Fruit fly (Drosophila melanogaster) whole organism, wandering third instar larva: ENCODE data around the gene Acsx3.
A peak's percentile ranks its signal among the peaks of the same experiment; 100 is the strongest.

Source experiments
- Abd-B ChIP-seq: fragments of >200 bp; optimal IDR thresholded peaks from 2 replicates; lab custom pipeline; 2017; ENCODE audit warnings: missing biosample characterization, missing genetic modification characterization
- CG32264 ChIP-seq: fragments of 200-800 bp; sonication (Bioruptor generic); optimal IDR thresholded peaks from 2 replicates; lab custom pipeline; 2016; ENCODE audit warnings: missing biosample characterization, missing genetic modification characterization
- CG9705 ChIP-seq: fragments of 200-800 bp; sonication (Bioruptor generic); optimal IDR thresholded peaks from 2 replicates; lab custom pipeline; 2018; ENCODE audit warnings: missing biosample characterization, mild to moderate bottlenecking, missing genetic modification characterization
- CrebA ChIP-seq: fragments of 200-800 bp; sonication (Bioruptor generic); optimal IDR thresholded peaks from 2 replicates; lab custom pipeline; 2016; ENCODE audit warnings: missing biosample characterization, mild to moderate bottlenecking, missing genetic modification characterization, borderline replicate concordance
- Dfd ChIP-seq: fragments of >200 bp; optimal IDR thresholded peaks from 2 replicates; lab custom pipeline; 2017; ENCODE audit warnings: missing biosample characterization, missing genetic modification characterization
- GATAd ChIP-seq: sonication (Bioruptor generic); optimal IDR thresholded peaks from 2 replicates; lab custom pipeline; 2016; ENCODE audit warnings: missing biosample characterization, missing genetic modification characterization
- HLH106 ChIP-seq: fragments of 200-800 bp; optimal IDR thresholded peaks from 3 replicates; lab custom pipeline; 2019; ENCODE audit warnings: missing biosample characterization, mild to moderate bottlenecking, missing genetic modification characterization, moderate library complexity
- Hr78 ChIP-seq: fragments of >200 bp; optimal IDR thresholded peaks from 2 replicates; lab custom pipeline; 2017; ENCODE audit warnings: missing biosample characterization, missing genetic modification characterization
- Hr83 ChIP-seq: fragments of 200-300 bp; sonication (Bioruptor generic); optimal IDR thresholded peaks from 2 replicates; lab custom pipeline; 2016; ENCODE audit warnings: missing biosample characterization, mild to moderate bottlenecking, missing genetic modification characterization, moderate library complexity; ENCODE audit not compliant: poor library complexity, severe bottlenecking
- Mio ChIP-seq: sonication (Bioruptor generic); optimal IDR thresholded peaks from 2 replicates; lab custom pipeline; 2016; ENCODE audit warnings: missing biosample characterization, missing genetic modification characterization
- Myc ChIP-seq: fragments of >200 bp; optimal IDR thresholded peaks from 2 replicates; lab custom pipeline; 2017
- Rel ChIP-seq, 2 experiments: fragments of 200-800 bp; sonication (Bioruptor generic) in 1 of 2; optimal IDR thresholded peaks; 2 replicates in 1 of 2; 3 replicates in 1 of 2; lab custom pipeline; 2016 to 2019; ENCODE audit warnings: mild to moderate bottlenecking in 2 of 2, missing biosample characterization in 2 of 2, missing genetic modification characterization in 2 of 2, moderate library complexity in 1 of 2
- Sp1 ChIP-seq: fragments of 200-800 bp; sonication (Bioruptor generic); optimal IDR thresholded peaks from 3 replicates; lab custom pipeline; 2019; ENCODE audit warnings: missing biosample characterization, mild to moderate bottlenecking, missing genetic modification characterization, moderate library complexity
- Vsx2 ChIP-seq: fragments of 200-300, 225-300 bp; sonication (Bioruptor generic); optimal IDR thresholded peaks from 2 replicates; lab custom pipeline; 2018; ENCODE audit warnings: missing biosample characterization, missing genetic modification characterization; ENCODE audit not compliant: partially characterized antibody
- br ChIP-seq: fragments of 200-800 bp; sonication (Bioruptor generic); optimal IDR thresholded peaks from 2 replicates; lab custom pipeline; 2016; ENCODE audit warnings: missing biosample characterization, missing genetic modification characterization
- brk ChIP-seq: fragments of 200-800 bp; sonication (Bioruptor generic); optimal IDR thresholded peaks from 2 replicates; lab custom pipeline; 2016; ENCODE audit warnings: missing biosample characterization, mild to moderate bottlenecking, missing genetic modification characterization
- dl ChIP-seq, 2 experiments: fragments of 175-275, 200-275 bp in 1 of 2; fragments of 200-275 bp in 1 of 2; sonication (Bioruptor generic); optimal IDR thresholded peaks; lab custom pipeline; 2018; ENCODE audit warnings: mild to moderate bottlenecking in 2 of 2, missing biosample characterization in 2 of 2, missing genetic modification characterization in 2 of 2, moderate library complexity in 2 of 2; ENCODE audit not compliant: partially characterized antibody in 2 of 2, insufficient read depth in 1 of 2
- dmrt93B ChIP-seq: fragments of 200-800 bp; sonication (Bioruptor generic); optimal IDR thresholded peaks from 2 replicates; lab custom pipeline; 2018; ENCODE audit warnings: missing biosample characterization, mild to moderate bottlenecking, missing genetic modification characterization
- dsf ChIP-seq: sonication (Bioruptor generic); optimal IDR thresholded peaks from 2 replicates; lab custom pipeline; 2016; ENCODE audit warnings: missing biosample characterization, missing genetic modification characterization, borderline replicate concordance
- ey ChIP-seq: fragments of 200-800 bp; sonication (Bioruptor generic); optimal IDR thresholded peaks from 2 replicates; lab custom pipeline; 2016; ENCODE audit warnings: missing biosample characterization, missing genetic modification characterization
- foxo ChIP-seq, 2 experiments: fragments of 200-800 bp; sonication (Bioruptor generic); optimal IDR thresholded peaks; 2 replicates in 1 of 2; 3 replicates in 1 of 2; lab custom pipeline; 2016 to 2017; ENCODE audit warnings: missing biosample characterization in 2 of 2, missing genetic modification characterization in 2 of 2
- h ChIP-seq: fragments of 200-800 bp; sonication (Bioruptor generic); optimal IDR thresholded peaks from 3 replicates; lab custom pipeline; 2016; ENCODE audit warnings: missing biosample characterization, mild to moderate bottlenecking, missing genetic modification characterization
- jim ChIP-seq: fragments of 175-275, 200-325 bp; sonication (Bioruptor generic); optimal IDR thresholded peaks from 2 replicates; lab custom pipeline; 2016; ENCODE audit warnings: missing biosample characterization, mild to moderate bottlenecking, missing genetic modification characterization
- lola ChIP-seq: fragments of >200 bp; optimal IDR thresholded peaks from 2 replicates; lab custom pipeline; 2017; ENCODE audit warnings: missing biosample characterization, missing genetic modification characterization
- pan ChIP-seq: fragments of >200 bp; optimal IDR thresholded peaks from 2 replicates; lab custom pipeline; 2017
- psq ChIP-seq: fragments of 200-800 bp; sonication (Bioruptor generic); optimal IDR thresholded peaks from 3 replicates; lab custom pipeline; 2017; ENCODE audit warnings: missing biosample characterization, mild to moderate bottlenecking, missing genetic modification characterization, moderate library complexity
- rgr ChIP-seq: fragments of 200-800 bp; sonication (Bioruptor generic); optimal IDR thresholded peaks from 3 replicates; lab custom pipeline; 2016; ENCODE audit warnings: missing biosample characterization, mild to moderate bottlenecking, missing genetic modification characterization
- sv ChIP-seq: fragments of 200-800 bp; sonication (Bioruptor generic); optimal IDR thresholded peaks from 3 replicates; lab custom pipeline; 2016; ENCODE audit warnings: missing biosample characterization, missing genetic modification characterization
- tai ChIP-seq: sonication (Bioruptor generic); optimal IDR thresholded peaks from 2 replicates; lab custom pipeline; 2016; ENCODE audit warnings: missing biosample characterization, missing genetic modification characterization
- usp ChIP-seq: fragments of >200 bp; optimal IDR thresholded peaks from 2 replicates; lab custom pipeline; 2017; ENCODE audit warnings: missing biosample characterization, missing genetic modification characterization
- woc ChIP-seq: sonication (Bioruptor generic); optimal IDR thresholded peaks from 2 replicates; lab custom pipeline; 2016; ENCODE audit warnings: missing biosample characterization, mild to moderate bottlenecking, missing genetic modification characterization

Acsx3 gene

dm6 chr3R:19795332-19795731, 14.3 kb downstream of the Acsx3 start:
- TF ChIP-seq Sp1 (GFP tag; lab: Kevin White, UChicago) (no peak), foxo (GFP tag; optimal IDR thresholded peaks at IDR 0.05; lab: Kevin White, UChicago) (no peak), brk (GFP tag; lab: Kevin White, UChicago) (no peak), Hr83 (GFP tag; lab: Kevin White, UChicago) (no peak), woc (GFP tag; lab: Kevin White, UChicago) (no peak), br (no peak)

dm6 chr3R:19796835-19797234, 15.8 kb downstream of the Acsx3 start:
- TF ChIP-seq Mio (GFP tag; lab: Kevin White, UChicago) (no peak), Hr83 (GFP tag; lab: Kevin White, UChicago) (no peak), usp (GFP tag; lab: Kevin White, UChicago) (no peak), dl (GFP tag; optimal IDR thresholded peaks at IDR 0.05; lab: Kevin White, UChicago; ENCODE audit: insufficient read depth in 1 of 2, partially characterized antibody in 2 of 2) (no peak), CG9705 (GFP tag; lab: Kevin White, UChicago) (no peak)

DNA sequence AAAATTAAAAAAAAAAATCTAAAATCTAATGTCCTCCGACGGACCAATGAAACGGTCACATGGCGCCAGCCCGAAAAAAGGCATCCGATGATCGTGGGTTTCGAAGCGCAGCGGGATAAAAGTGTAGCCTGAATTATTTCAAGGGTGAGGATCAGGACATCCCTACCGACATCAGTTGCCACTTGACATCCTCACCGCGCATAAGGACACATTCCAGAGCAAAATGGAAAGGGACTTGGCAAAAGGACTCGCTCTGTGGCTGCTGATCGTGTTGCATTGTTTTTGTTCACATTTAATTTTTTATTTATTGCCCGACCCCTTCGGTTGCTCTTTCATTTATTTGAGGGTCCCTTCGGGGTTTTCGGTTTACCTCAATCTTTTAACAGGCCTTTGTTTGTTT, 18.6 kb downstream of the Acsx3 start:
- TF ChIP-seq Myc (lab: Kevin White, UChicago) (no peak), jim (GFP tag; lab: Kevin White, UChicago) (no peak), dsf (no peak)

DNA sequence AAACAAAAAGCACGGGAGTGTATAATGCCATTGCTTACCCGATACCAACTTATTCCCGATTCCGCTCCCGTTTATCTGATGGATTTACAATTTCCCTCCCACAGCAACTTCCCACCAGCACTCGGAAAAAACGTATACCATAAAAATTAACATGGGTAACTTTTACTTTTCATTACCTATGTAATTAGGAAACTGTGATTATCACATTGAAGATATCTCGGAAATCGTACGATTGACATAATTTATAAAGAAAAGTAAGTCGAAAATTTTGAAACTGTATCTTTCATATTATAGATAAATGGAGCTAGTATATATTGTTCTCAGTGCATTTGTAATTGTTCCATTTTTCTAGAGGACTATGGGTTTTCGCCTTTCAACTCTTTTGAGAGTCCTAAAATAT, 20.7 kb downstream of the Acsx3 start:
- no peak for TF ChIP-seq Hr83 (GFP tag; lab: Kevin White, UChicago)
- TF ChIP-seq br: no peak
- TF ChIP-seq dmrt93B (GFP tag; lab: Kevin White, UChicago): no peak
- TF ChIP-seq rgr (GFP tag; lab: Kevin White, UChicago): no peak
- no peak for TF ChIP-seq lola (GFP tag; lab: Kevin White, UChicago)

DNA sequence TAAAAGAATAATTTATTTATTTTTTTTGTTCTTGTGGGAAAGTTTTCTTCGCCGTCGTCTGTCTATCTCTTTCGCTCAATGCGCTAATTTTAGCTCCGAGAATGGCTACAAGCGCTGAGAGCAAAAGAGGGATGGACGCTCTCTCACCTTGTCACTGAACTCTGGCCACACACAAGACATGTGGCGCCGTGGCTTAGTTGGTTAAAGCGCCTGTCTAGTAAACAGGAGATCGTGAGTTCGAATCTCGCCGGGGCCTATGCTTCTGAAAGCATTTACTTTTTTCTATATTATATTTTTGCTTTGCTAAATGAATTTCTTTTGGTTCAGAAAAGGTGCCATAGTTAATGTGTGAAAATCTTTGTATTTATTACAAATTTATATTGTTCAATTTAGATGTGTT, 21.5 kb downstream of the Acsx3 start:
- TF ChIP-seq dsf (no peak), foxo (GFP tag; optimal IDR thresholded peaks at IDR 0.05; lab: Kevin White, UChicago) (no peak), pan (lab: Kevin White, UChicago) (no peak), Vsx2 (GFP tag; lab: Kevin White, UChicago) (no peak), CrebA (GFP tag; lab: Kevin White, UChicago) (peak; percentile 12), Mio (GFP tag; lab: Kevin White, UChicago) (no peak), jim (GFP tag; lab: Kevin White, UChicago) (no peak)
- TF ChIP-seq, all 38 proteins: peak for 1

DNA sequence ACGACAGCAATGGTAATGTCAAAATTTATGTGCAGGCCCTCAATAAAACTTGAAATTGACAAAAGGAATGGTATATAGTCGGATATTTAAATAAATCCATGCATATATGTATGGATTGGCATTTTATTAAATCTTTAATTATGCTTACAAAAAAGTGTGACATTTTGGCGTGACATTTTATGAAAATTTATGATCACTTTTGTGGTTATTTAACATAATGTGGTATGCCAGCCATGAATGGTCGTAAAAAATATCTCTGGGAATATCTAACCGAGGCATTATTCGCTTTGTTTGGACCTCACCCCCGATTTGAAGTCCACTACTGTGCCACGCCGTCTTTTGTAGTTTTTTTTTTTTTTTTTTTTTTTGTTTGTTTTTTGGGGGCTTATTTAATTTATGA, 22.5 kb downstream of the Acsx3 start:
- TF ChIP-seq CrebA (GFP tag; lab: Kevin White, UChicago) (no peak), ey (GFP tag; lab: Kevin White, UChicago) (no peak), GATAd (no peak), pan (lab: Kevin White, UChicago) (no peak), h (GFP tag; lab: Kevin White, UChicago) (no peak), HLH106 (no peak), jim (GFP tag; lab: Kevin White, UChicago) (no peak), dl (GFP tag; optimal IDR thresholded peaks at IDR 0.05; lab: Kevin White, UChicago; ENCODE audit: insufficient read depth in 1 of 2, partially characterized antibody in 2 of 2) (no peak), Mio (GFP tag; lab: Kevin White, UChicago) (no peak), sv (GFP tag; lab: Kevin White, UChicago) (no peak), Vsx2 (GFP tag; lab: Kevin White, UChicago) (no peak), Hr78 (GFP tag; lab: Kevin White, UChicago) (no peak), Dfd (no peak), usp (GFP tag; lab: Kevin White, UChicago) (no peak), foxo (GFP tag; optimal IDR thresholded peaks at IDR 0.05; lab: Kevin White, UChicago) (no peak), br (no peak)

- TF ChIP-seq Dfd (no peak), h (GFP tag; lab: Kevin White, UChicago) (no peak), jim (GFP tag; lab: Kevin White, UChicago) (no peak), dl (GFP tag; optimal IDR thresholded peaks at IDR 0.05; lab: Kevin White, UChicago; ENCODE audit: insufficient read depth in 1 of 2, partially characterized antibody in 2 of 2) (no peak), CG32264 (GFP tag; lab: Kevin White, UChicago) (no peak), usp (GFP tag; lab: Kevin White, UChicago) (no peak), Abd-B (GFP tag; lab: Kevin White, UChicago) (no peak), tai (GFP tag; lab: Kevin White, UChicago) (no peak), HLH106 (no peak), Myc (lab: Kevin White, UChicago) (no peak), Rel (GFP tag; optimal IDR thresholded peaks at IDR 0.05; lab: Kevin White, UChicago) (no peak), Rel (tag; optimal IDR thresholded peaks at IDR 0.05; lab: Kevin White, UChicago) (no peak), foxo (GFP tag; optimal IDR thresholded peaks at IDR 0.05; lab: Kevin White, UChicago) (no peak), psq (GFP tag; lab: Kevin White, UChicago) (no peak)
These were observed 23.9 kb downstream of the Acsx3 start for dm6 chr3R:19804905-19805304.
